Fruit fly (Drosophila melanogaster) whole organism, embryonic: ENCODE measurements around the gene Atat.

Source experiments
- ATbp ChIP-seq: fragments of 200-800 bp; sonication (Bioruptor generic); optimal IDR thresholded peaks from 2 replicates; lab custom pipeline; 2017; ENCODE audit warnings: missing biosample characterization, mild to moderate bottlenecking, missing genetic modification characterization, missing genetic modification reagents
- Adf1 ChIP-seq: fragments of 200-800 bp; sonication (Bioruptor generic); IDR thresholded peaks from 2 replicates; pipeline ENCODE4 v1.3.6; 2022; ENCODE audit warnings: missing biosample characterization, missing genetic modification characterization
- Antp ChIP-seq: fragments of 200-800 bp; sonication (Bioruptor generic); optimal IDR thresholded peaks from 3 replicates; lab custom pipeline; 2016; ENCODE audit warnings: missing biosample characterization, missing genetic modification characterization
- Atf6 ChIP-seq: fragments of 200-800 bp; sonication (Bioruptor generic); IDR thresholded peaks from 2 replicates; pipeline ENCODE4 v1.3.6; 2022; ENCODE audit warnings: missing biosample characterization, missing genetic modification characterization
- Bdp1 ChIP-seq: fragments of 200-800 bp; sonication (Bioruptor generic); optimal IDR thresholded peaks from 3 replicates; lab custom pipeline; 2016; ENCODE audit warnings: missing biosample characterization, missing genetic modification characterization
- CG11093 ChIP-seq: fragments of 200-800 bp; sonication (Bioruptor generic); IDR thresholded peaks from 3 replicates; pipeline ENCODE4 v1.3.6; 2022; ENCODE audit warnings: missing biosample characterization, missing genetic modification characterization
- CG12071 ChIP-seq: fragments of 200-800 bp; sonication (Bioruptor generic); optimal IDR thresholded peaks from 3 replicates; lab custom pipeline; 2018; ENCODE audit warnings: missing biosample characterization, mild to moderate bottlenecking, missing genetic modification characterization
- CG12236 ChIP-seq: fragments of 200-800 bp; sonication (Bioruptor generic); optimal IDR thresholded peaks from 2 replicates; lab custom pipeline; 2016; ENCODE audit warnings: missing biosample characterization, missing genetic modification characterization
- CG17361 ChIP-seq: fragments of 200-800 bp; sonication (Bioruptor generic); IDR thresholded peaks from 3 replicates; pipeline ENCODE4 v1.3.6; 2022; ENCODE audit warnings: missing biosample characterization, missing genetic modification characterization
- CG18476 ChIP-seq: fragments of 200-800 bp; sonication (Bioruptor generic); optimal IDR thresholded peaks from 2 replicates; lab custom pipeline; 2016; ENCODE audit warnings: missing biosample characterization, mild to moderate bottlenecking, missing genetic modification characterization
- CG30431 ChIP-seq: fragments of 200-800 bp; sonication (Bioruptor generic); optimal IDR thresholded peaks from 2 replicates; lab custom pipeline; 2017; ENCODE audit warnings: missing biosample characterization, missing genetic modification characterization
- CG3281 ChIP-seq: fragments of 200-800 bp; sonication (Bioruptor generic); optimal IDR thresholded peaks from 3 replicates; lab custom pipeline; 2017; ENCODE audit warnings: missing biosample characterization, mild to moderate bottlenecking, missing genetic modification characterization
- CG3407 ChIP-seq: fragments of 200-800 bp; sonication (Bioruptor generic); optimal IDR thresholded peaks from 2 replicates; lab custom pipeline; 2018; ENCODE audit warnings: missing biosample characterization, mild to moderate bottlenecking, missing genetic modification characterization
- CG6765 ChIP-seq: fragments of 200-800 bp; sonication (Bioruptor generic); optimal IDR thresholded peaks from 3 replicates; lab custom pipeline; 2017; ENCODE audit warnings: missing biosample characterization, mild to moderate bottlenecking, missing genetic modification characterization
- CG9437 ChIP-seq: fragments of 200-800 bp; sonication (Bioruptor generic); optimal IDR thresholded peaks from 2 replicates; lab custom pipeline; 2018; ENCODE audit warnings: missing biosample characterization, mild to moderate bottlenecking, missing genetic modification characterization
- CTCF ChIP-seq: fragments of 200-800 bp; sonication (Bioruptor generic); optimal IDR thresholded peaks from 2 replicates; lab custom pipeline; 2017; ENCODE audit warnings: missing biosample characterization, mild to moderate bottlenecking, missing genetic modification characterization, moderate library complexity
- Dad ChIP-seq: fragments of 200-800 bp; sonication (Bioruptor generic); optimal IDR thresholded peaks from 3 replicates; lab custom pipeline; 2016; ENCODE audit warnings: missing biosample characterization, missing genetic modification characterization
- Deaf1 ChIP-seq: fragments of 200-800 bp; optimal IDR thresholded peaks from 3 replicates; lab custom pipeline; 2019; ENCODE audit warnings: missing biosample characterization, mild to moderate bottlenecking, missing genetic modification characterization, moderate library complexity
- Dek ChIP-seq: fragments of 200-800 bp; sonication (Bioruptor generic); optimal IDR thresholded peaks from 3 replicates; lab custom pipeline; 2019; ENCODE audit warnings: missing biosample characterization, mild to moderate bottlenecking, missing genetic modification characterization, moderate library complexity
- E2f1 ChIP-seq: fragments of 200-800 bp; sonication (Bioruptor generic); IDR thresholded peaks from 2 replicates; pipeline ENCODE4 v1.3.6; 2022; ENCODE audit warnings: missing biosample characterization, missing genetic modification characterization
- Ets65A ChIP-seq: fragments of 200-800 bp; sonication (Bioruptor generic); peaks from one replicate; lab custom pipeline; 2016; ENCODE audit warnings: missing biosample characterization, missing genetic modification characterization
- Hand ChIP-seq: fragments of 200-800 bp; sonication (Bioruptor generic); optimal IDR thresholded peaks from 2 replicates; lab custom pipeline; 2017; ENCODE audit warnings: mild to moderate bottlenecking, missing biosample characterization, missing genetic modification reagents, missing genetic modification characterization
- Hsf ChIP-seq: fragments of 200-800 bp; sonication (Bioruptor generic); optimal IDR thresholded peaks from 3 replicates; lab custom pipeline; 2016; ENCODE audit warnings: missing biosample characterization, missing genetic modification characterization
- MBD-R2 ChIP-seq: fragments of 200-800 bp; sonication (Bioruptor generic); IDR thresholded peaks from 2 replicates; pipeline ENCODE4 v1.3.6; 2022; ENCODE audit warnings: missing biosample characterization, missing genetic modification characterization
- Med ChIP-seq: fragments of 200-800 bp; sonication (Bioruptor generic); peaks from one replicate; lab custom pipeline; 2016; ENCODE audit warnings: missing biosample characterization, missing genetic modification characterization, mild to moderate bottlenecking, inconsistent platforms, moderate library complexity
- Pdp1 ChIP-seq, 2 experiments: fragments of 200-800 bp; sonication (Bioruptor generic); optimal IDR thresholded peaks; 3 replicates each; lab custom pipeline; 2016; ENCODE audit warnings: missing biosample characterization in 2 of 2, missing genetic modification characterization in 2 of 2, mild to moderate bottlenecking in 1 of 2, moderate library complexity in 1 of 2
- Rx ChIP-seq: fragments of 200-800 bp; sonication (Bioruptor generic); IDR thresholded peaks from 2 replicates; pipeline ENCODE4 v1.3.6; 2022; ENCODE audit warnings: missing biosample characterization, missing genetic modification characterization
- Sox100B ChIP-seq: fragments of 200-800 bp; sonication (Bioruptor generic); optimal IDR thresholded peaks from 3 replicates; lab custom pipeline; 2018; ENCODE audit warnings: missing biosample characterization, mild to moderate bottlenecking, missing genetic modification characterization
- cas ChIP-seq: fragments of 200-800 bp; sonication (Bioruptor generic); IDR thresholded peaks from 2 replicates; pipeline ENCODE4 v1.3.6; 2022; ENCODE audit warnings: missing biosample characterization, missing genetic modification characterization
- crol ChIP-seq: fragments of 200-800 bp; sonication (Bioruptor generic); IDR thresholded peaks from 2 replicates; pipeline ENCODE4 v1.3.6; 2022; ENCODE audit warnings: missing biosample characterization, missing genetic modification characterization
- dan ChIP-seq: fragments of 200-800 bp; sonication (Bioruptor generic); IDR thresholded peaks from 2 replicates; pipeline ENCODE4 v1.3.6; 2022; ENCODE audit warnings: missing biosample characterization, missing genetic modification characterization
- dm ChIP-seq: fragments of 200-800 bp; sonication (Bioruptor generic); optimal IDR thresholded peaks from 3 replicates; lab custom pipeline; 2016; ENCODE audit warnings: missing biosample characterization, missing genetic modification characterization
- gcm ChIP-seq: fragments of 200-800 bp; sonication (Bioruptor generic); optimal IDR thresholded peaks from 2 replicates; lab custom pipeline; 2019; ENCODE audit warnings: missing biosample characterization, mild to moderate bottlenecking, missing genetic modification characterization, moderate library complexity
- gsb ChIP-seq: fragments of 200-800 bp; sonication (Bioruptor generic); IDR thresholded peaks from 2 replicates; pipeline ENCODE4 v1.3.6; 2022; ENCODE audit warnings: missing biosample characterization, missing genetic modification characterization
- hkb ChIP-seq, 2 experiments: fragments of 200-800 bp in 1 of 2; fragments of >200 bp in 1 of 2; sonication (Bioruptor generic) in 1 of 2; IDR thresholded peaks in 1 of 2; optimal IDR thresholded peaks in 1 of 2; 2 replicates each; pipeline versions ENCODE4 v1.3.6 to Lab custom; 2017 to 2022; ENCODE audit warnings: missing biosample characterization in 1 of 2, missing genetic modification characterization in 1 of 2
- hth ChIP-seq: fragments of >200 bp; optimal IDR thresholded peaks from 2 replicates; lab custom pipeline; 2017; ENCODE audit warnings: inconsistent platforms
- kni ChIP-seq: fragments of 200-800 bp; sonication (Bioruptor generic); optimal IDR thresholded peaks from 3 replicates; lab custom pipeline; 2017; ENCODE audit warnings: mild to moderate bottlenecking, missing biosample characterization, missing genetic modification reagents, missing genetic modification characterization
- luna ChIP-seq: fragments of 200-800 bp; sonication (Bioruptor generic); optimal IDR thresholded peaks from 2 replicates; lab custom pipeline; 2016; ENCODE audit warnings: missing biosample characterization, missing genetic modification characterization
- maf-S ChIP-seq: fragments of 200-800 bp; sonication (Bioruptor generic); optimal IDR thresholded peaks from 2 replicates; lab custom pipeline; 2016; ENCODE audit warnings: missing biosample characterization, missing genetic modification characterization
- mirr ChIP-seq: fragments of 200-800 bp; sonication (Bioruptor generic); optimal IDR thresholded peaks from 3 replicates; lab custom pipeline; 2018; ENCODE audit warnings: missing biosample characterization, mild to moderate bottlenecking, missing genetic modification characterization
- pan ChIP-seq, 4 experiments: fragments of >200 bp in 3 of 4; fragments of 200-800 bp in 1 of 4; sonication (Bioruptor generic) in 1 of 4; optimal IDR thresholded peaks in 3 of 4; IDR thresholded peaks in 1 of 4; 2 replicates each; pipeline versions ENCODE4 v1.3.6 to Lab custom; 2017 to 2022; ENCODE audit warnings: missing biosample characterization in 2 of 4, missing genetic modification characterization in 2 of 4, mixed read lengths in 1 of 4
- psq ChIP-seq: fragments of 200-800 bp; sonication (Bioruptor generic); optimal IDR thresholded peaks from 2 replicates; lab custom pipeline; 2017; ENCODE audit warnings: missing biosample characterization, missing genetic modification characterization
- sc ChIP-seq, 3 experiments: fragments of >200 bp in 2 of 3; fragments of 200-800 bp in 1 of 3; sonication (Bioruptor generic) in 1 of 3; optimal IDR thresholded peaks; 2 replicates in 2 of 3; 3 replicates in 1 of 3; lab custom pipeline; 2017; ENCODE audit warnings: mild to moderate bottlenecking in 1 of 3, missing biosample characterization in 1 of 3, missing genetic modification characterization in 1 of 3, missing genetic modification reagents in 1 of 3
- scrt ChIP-seq: fragments of 200-800 bp; sonication (Bioruptor generic); optimal IDR thresholded peaks from 2 replicates; lab custom pipeline; 2018; ENCODE audit warnings: missing biosample characterization, mild to moderate bottlenecking, missing genetic modification characterization, moderate library complexity
- shn ChIP-seq: fragments of 200-800 bp; sonication (Bioruptor generic); optimal IDR thresholded peaks from 3 replicates; lab custom pipeline; 2016; ENCODE audit warnings: missing biosample characterization, missing genetic modification characterization
- slbo ChIP-seq: fragments of 200-800 bp; sonication (Bioruptor generic); IDR thresholded peaks from 2 replicates; pipeline ENCODE4 v1.3.6; 2022; ENCODE audit warnings: missing biosample characterization, missing genetic modification characterization
- sqz ChIP-seq: fragments of 200-800 bp; sonication (Bioruptor generic); optimal IDR thresholded peaks from 3 replicates; lab custom pipeline; 2018; ENCODE audit warnings: missing biosample characterization, mild to moderate bottlenecking, missing genetic modification characterization
- sug ChIP-seq: fragments of 200-800 bp; optimal IDR thresholded peaks from 2 replicates; lab custom pipeline; 2019; ENCODE audit warnings: missing biosample characterization, mild to moderate bottlenecking, missing genetic modification characterization, moderate library complexity
- trh ChIP-seq: fragments of 200-800 bp; sonication (Bioruptor generic); optimal IDR thresholded peaks from 2 replicates; lab custom pipeline; 2016; ENCODE audit warnings: missing biosample characterization, missing genetic modification characterization
- vvl ChIP-seq: fragments of 200-800 bp; sonication (Bioruptor generic); IDR thresholded peaks from 2 replicates; pipeline ENCODE4 v1.3.6; 2022; ENCODE audit warnings: missing biosample characterization, missing genetic modification characterization

The Atat gene

DNA sequence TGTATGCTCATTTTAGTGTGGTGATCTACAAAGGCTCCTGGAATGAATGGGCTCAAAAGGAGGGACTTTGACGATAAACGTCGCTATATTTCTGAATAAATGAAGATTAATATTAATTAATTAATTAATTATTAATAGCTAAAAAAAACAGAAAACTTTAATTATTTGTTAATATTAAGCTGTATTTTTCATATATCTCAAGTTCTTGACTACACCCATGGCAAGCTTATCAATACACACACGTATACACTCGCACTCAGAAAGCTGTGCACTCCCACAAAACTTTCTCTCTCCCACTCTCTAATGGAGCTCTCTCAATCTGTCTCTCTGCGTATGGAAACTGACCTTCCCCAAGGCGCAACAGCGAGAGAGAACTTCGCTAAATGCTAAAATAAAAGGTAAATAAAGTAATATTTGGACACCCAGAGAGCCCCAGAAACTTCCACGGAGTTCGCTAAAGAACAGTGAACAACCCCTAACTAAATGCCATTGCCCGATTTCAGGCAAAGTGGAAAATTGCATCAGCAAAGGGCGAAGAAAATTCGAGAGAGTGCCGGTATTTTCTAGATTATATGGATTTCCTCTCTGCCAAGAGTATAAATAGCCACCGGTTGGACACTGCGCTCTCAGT is 53.1 kb downstream of the Atat start (continued):
- TF ChIP-seq hth (lab: Kevin White, UChicago) (no peak), Pdp1 (GFP tag; optimal IDR thresholded peaks at IDR 0.05; lab: Kevin White, UChicago) (peak in 1 of 2 experiments; percentile 19), E2f1 (peak; percentile 73), CG6765 (peak; percentile 54), dan (GFP tag; lab: Robert Waterston, UW) (no peak), gcm (GFP tag; lab: Kevin White, UChicago) (peak; percentile 33), Atf6 (GFP tag; lab: Robert Waterston, UW) (peak; percentile 62), mirr (GFP tag; lab: Kevin White, UChicago) (no peak), CG12071 (GFP tag; lab: Kevin White, UChicago) (no peak), Deaf1 (tag; lab: Kevin White, UChicago) (no peak), crol (GFP tag; lab: Robert Waterston, UW) (no peak), ATbp (GFP tag; lab: Kevin White, UChicago) (peak; percentile 62), Sox100B (peak; percentile 72), Adf1 (GFP tag; lab: Robert Waterston, UW) (no peak), slbo (GFP tag; lab: Robert Waterston, UW) (peak; percentile 69), Hand (GFP tag; lab: Kevin White, UChicago) (peak; percentile 67), shn (GFP tag; lab: Kevin White, UChicago) (no peak), dm (no peak), CG12236 (GFP tag; lab: Kevin White, UChicago) (no peak), CG17361 (GFP tag; lab: Robert Waterston, UW) (peak; percentile 65), CTCF (peak; percentile 2), CG18476 (GFP tag; lab: Kevin White, UChicago) (peak; percentile 60), Med (GFP tag; lab: Kevin White, UChicago) (peak; percentile 78), sug (no peak), Antp (GFP tag; lab: Kevin White, UChicago) (no peak), pan (optimal IDR thresholded peaks at IDR 0.05; lab: Kevin White, UChicago) (no peak), pan (GFP tag; optimal IDR thresholded peaks at IDR 0.05 in 1 of 2, IDR thresholded peaks at IDR 0.05 in 1 of 2) (peak in 1 of 2 experiments; percentile 50), MBD-R2 (peak; percentile 44), CG11093 (GFP tag; lab: Robert Waterston, UW) (peak; percentile 53; the same call in 1 of the 3 replicates), cas (GFP tag; lab: Robert Waterston, UW) (no peak; the same call in 1 of the 2 replicates), hkb (optimal IDR thresholded peaks at IDR 0.05; lab: Kevin White, UChicago) (no peak), hkb (GFP tag; IDR thresholded peaks at IDR 0.05; lab: Robert Waterston, UW) (peak; percentile 72), luna (GFP tag; lab: Kevin White, UChicago) (no peak), CG3407 (peak; percentile 54), Bdp1 (GFP tag; lab: Kevin White, UChicago) (no peak), scrt (GFP tag; lab: Kevin White, UChicago) (peak; percentile 94), sqz (GFP tag; lab: Kevin White, UChicago) (no peak), Ets65A (GFP tag; lab: Kevin White, UChicago) (no peak), trh (GFP tag; lab: Kevin White, UChicago) (peak; percentile 14), CG9437 (GFP tag; lab: Kevin White, UChicago) (peak; percentile 22), Hsf (GFP tag; lab: Kevin White, UChicago) (peak; percentile 48), kni (GFP tag; lab: Kevin White, UChicago) (no peak), vvl (GFP tag; lab: Robert Waterston, UW) (peak; percentile 94), CG3281 (peak; percentile 77), gsb (GFP tag; lab: Robert Waterston, UW) (peak; percentile 17; the same call in 1 of the 2 replicates), psq (peak; percentile 9), Dek (tag; lab: Kevin White, UChicago) (peak; percentile 23), CG30431 (GFP tag; lab: Kevin White, UChicago) (no peak), Dad (no peak), maf-S (GFP tag; lab: Kevin White, UChicago) (no peak), sc (optimal IDR thresholded peaks at IDR 0.05; lab: Kevin White, UChicago) (no peak), sc (GFP tag; optimal IDR thresholded peaks at IDR 0.05; lab: Kevin White, UChicago) (peak; percentile 55), Rx (0 out of 2 replicates have a peak, but pooled peaks have one; percentile 7)
